Worm (Caenorhabditis elegans) whole organism, mixed stage, embryonic: ENCODE measurements around the gene C29F9.9.
A peak's percentile ranks its signal among the peaks of the same experiment; 100 is the strongest.

ENCODE experiments used
- blmp-1 ChIP-seq: fragments of 150-350 bp; optimal IDR thresholded peaks from 2 replicates; lab custom pipeline; 2014; ENCODE audit warnings: missing biosample characterization, missing genetic modification characterization
- ceh-43 ChIP-seq: fragments of 200-800 bp; sonication (Bioruptor generic); optimal IDR thresholded peaks from 2 replicates; lab custom pipeline; 2018; ENCODE audit warnings: mild to moderate bottlenecking, missing genetic modification characterization, moderate library complexity, missing compliant biosample characterization
- ceh-83 ChIP-seq: fragments of 200-800 bp; sonication (Bioruptor generic); optimal IDR thresholded peaks from 2 replicates; lab custom pipeline; 2018; ENCODE audit warnings: mild to moderate bottlenecking, missing genetic modification characterization, missing compliant biosample characterization
- cnd-1 ChIP-seq: fragments of 200-800 bp; sonication (Bioruptor generic); optimal IDR thresholded peaks from 2 replicates; lab custom pipeline; 2018; ENCODE audit warnings: mild to moderate bottlenecking, missing genetic modification characterization, missing compliant biosample characterization
- elt-1 ChIP-seq: sonication (generic microtip); optimal IDR thresholded peaks from 2 replicates; lab custom pipeline; 2017; ENCODE audit warnings: missing genetic modification characterization, mild to moderate bottlenecking, missing compliant biosample characterization, antibody characterized with exemption, moderate library complexity, borderline replicate concordance; ENCODE audit not compliant: insufficient read depth
- mep-1 ChIP-seq: fragments of 150-350 bp; optimal IDR thresholded peaks from 2 replicates; lab custom pipeline; 2017; ENCODE audit warnings: missing biosample characterization, missing genetic modification reagents, missing genetic modification characterization, inconsistent platforms
- nhr-28 ChIP-seq: fragments of 150-350 bp; optimal IDR thresholded peaks from 2 replicates; lab custom pipeline; 2014; ENCODE audit warnings: missing biosample characterization, missing genetic modification characterization
- nhr-76 ChIP-seq: sonication (generic microtip); optimal IDR thresholded peaks from 2 replicates; lab custom pipeline; 2017; ENCODE audit warnings: missing biosample characterization, missing genetic modification characterization
- pha-4 ChIP-seq: fragments of 150-350 bp; optimal IDR thresholded peaks from 2 replicates; lab custom pipeline; 2018; ENCODE audit warnings: missing biosample characterization, missing genetic modification reagents, missing genetic modification characterization
- snpc-4 ChIP-seq: fragments of 150-350 bp; optimal IDR thresholded peaks from 2 replicates; lab custom pipeline; 2014; ENCODE audit warnings: missing biosample characterization, missing genetic modification characterization
- unc-120 ChIP-seq: sonication (generic microtip); optimal IDR thresholded peaks from 2 replicates; lab custom pipeline; 2017; ENCODE audit warnings: missing genetic modification characterization, missing compliant biosample characterization; ENCODE audit not compliant: poor library complexity, severe bottlenecking
- unc-62 ChIP-seq: fragments of 150-350 bp; optimal IDR thresholded peaks from 2 replicates; lab custom pipeline; 2014; ENCODE audit warnings: missing biosample characterization, missing genetic modification reagents, missing genetic modification characterization
- ztf-11 ChIP-seq: fragments of 150-350 bp; optimal IDR thresholded peaks from 2 replicates; lab custom pipeline; 2014; ENCODE audit warnings: missing biosample characterization, missing genetic modification characterization

DNA sequence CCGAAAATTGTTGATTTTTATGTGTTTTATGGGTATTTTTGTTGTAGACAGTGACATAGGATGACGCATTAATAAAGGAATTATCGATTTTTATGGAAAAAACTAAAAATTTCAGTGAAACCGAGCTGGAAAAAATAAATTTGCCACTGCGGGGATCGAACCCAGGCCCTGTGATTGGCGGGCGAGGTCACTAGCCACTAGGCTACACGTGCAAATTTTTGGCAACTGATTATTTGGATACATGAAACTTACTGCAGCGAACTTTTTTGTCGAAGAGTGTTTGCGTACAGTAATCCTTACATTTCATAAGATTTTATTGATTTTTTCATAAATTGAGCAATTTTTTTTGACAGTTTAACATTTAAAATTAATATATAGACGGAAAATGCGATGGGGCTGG is 9.6 kb downstream of the C29F9.9 start:
- TF ChIP-seq ceh-43 (GFP tag; lab: Kevin White, UChicago) = no peak
- TF ChIP-seq pha-4 (tag; lab: Kevin White, UChicago) = no peak
- TF ChIP-seq blmp-1 (tag; lab: Kevin White, UChicago) = no peak
- TF ChIP-seq ceh-83 (GFP tag; lab: Kevin White, UChicago) = peak; percentile 54
- TF ChIP-seq unc-62 (GFP tag; lab: Kevin White, UChicago) = no peak
- TF ChIP-seq unc-120 (tag; lab: Kevin White, UChicago) = no peak
- TF ChIP-seq snpc-4 (tag; lab: Kevin White, UChicago) = no peak
- no peak for TF ChIP-seq ztf-11 (tag; lab: Kevin White, UChicago)
- TF ChIP-seq mep-1 = peak; percentile 4
- TF ChIP-seq nhr-28 (tag; lab: Kevin White, UChicago) = no peak
- no peak for TF ChIP-seq nhr-76
- TF ChIP-seq elt-1 (tag; lab: Kevin White, UChicago) = no peak
- TF ChIP-seq cnd-1 (tag; lab: Kevin White, UChicago) = peak; percentile 60
